Fruit fly (Drosophila melanogaster) Kc167 (cell line): ENCODE measurements around the gene ETHR.

Experiments used
- Myc ChIP-seq: fragments of >200 bp; optimal IDR thresholded peaks from 2 replicates; lab custom pipeline; 2017; ENCODE audit warnings: missing external identifiers
- h ChIP-seq: fragments of >200 bp; optimal IDR thresholded peaks from 3 replicates; lab custom pipeline; 2018; ENCODE audit warnings: missing external identifiers
- insv ChIP-seq: fragments of >200 bp; optimal IDR thresholded peaks from 3 replicates; lab custom pipeline; 2018; ENCODE audit warnings: missing external identifiers
- psq ChIP-seq: fragments of >200 bp; optimal IDR thresholded peaks from 2 replicates; lab custom pipeline; 2017; ENCODE audit warnings: missing external identifiers
- ttk ChIP-seq: sonication (Bioruptor generic); optimal IDR thresholded peaks from 2 replicates; lab custom pipeline; 2017; ENCODE audit warnings: missing external identifiers

dm6 chr3R:21270609-21271143, 23.9 kb downstream of the ETHR start:
- TF ChIP-seq Myc (lab: Kevin White, UChicago) (no peak), h (lab: Kevin White, UChicago) (no peak), psq (no peak), ttk (lab: Kevin White, UChicago) (peak; percentile 1), insv (lab: Kevin White, UChicago) (no peak)
